Worm (Caenorhabditis elegans) whole organism, L4/young adult: Measurements from ENCODE around the gene C01G10.7.

Experiments used
- W03F9.2 ChIP-seq: fragments of 150-350 bp; optimal IDR thresholded peaks from 2 replicates; lab custom pipeline; 2014; ENCODE audit warnings: missing biosample characterization, missing genetic modification characterization
- dao-5 ChIP-seq: sonication (generic microtip); optimal IDR thresholded peaks from 2 replicates; lab custom pipeline; 2016; ENCODE audit warnings: missing genotype, missing genetic modification characterization, moderate library complexity, missing compliant biosample characterization
- him-1 ChIP-seq: sonication (generic microtip); optimal IDR thresholded peaks from 2 replicates; lab custom pipeline; 2016; ENCODE audit warnings: missing genotype, missing genetic modification reagents, missing genetic modification characterization, missing compliant biosample characterization

DNA sequence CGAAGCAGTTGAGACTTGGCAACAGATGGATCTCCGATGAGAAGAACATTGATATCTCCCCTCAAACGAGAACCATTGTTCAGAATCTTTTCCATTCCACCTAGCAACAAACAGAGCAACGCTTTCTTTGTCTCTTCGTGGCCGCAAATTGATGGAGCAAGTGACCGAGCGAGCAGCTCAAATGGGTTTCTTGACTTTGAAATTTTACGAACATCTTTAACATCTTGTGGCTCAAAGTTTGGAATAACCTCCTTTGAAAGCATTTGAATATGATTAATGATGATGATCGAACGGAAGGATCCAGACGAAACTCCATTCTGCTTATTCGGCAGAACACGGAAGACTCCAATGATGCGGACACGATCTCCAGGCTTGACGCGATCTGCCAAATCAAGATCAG is 27.1 kb upstream of the C01G10.7 start:
- TF ChIP-seq dao-5 (tag; lab: Kevin White, UChicago) (no peak), W03F9.2 (tag; lab: Kevin White, UChicago) (no peak), him-1 (tag; lab: Kevin White, UChicago) (no peak)
